Fruit fly (Drosophila melanogaster): Measurements from ENCODE around the gene sws.

The sws gene

DNA sequence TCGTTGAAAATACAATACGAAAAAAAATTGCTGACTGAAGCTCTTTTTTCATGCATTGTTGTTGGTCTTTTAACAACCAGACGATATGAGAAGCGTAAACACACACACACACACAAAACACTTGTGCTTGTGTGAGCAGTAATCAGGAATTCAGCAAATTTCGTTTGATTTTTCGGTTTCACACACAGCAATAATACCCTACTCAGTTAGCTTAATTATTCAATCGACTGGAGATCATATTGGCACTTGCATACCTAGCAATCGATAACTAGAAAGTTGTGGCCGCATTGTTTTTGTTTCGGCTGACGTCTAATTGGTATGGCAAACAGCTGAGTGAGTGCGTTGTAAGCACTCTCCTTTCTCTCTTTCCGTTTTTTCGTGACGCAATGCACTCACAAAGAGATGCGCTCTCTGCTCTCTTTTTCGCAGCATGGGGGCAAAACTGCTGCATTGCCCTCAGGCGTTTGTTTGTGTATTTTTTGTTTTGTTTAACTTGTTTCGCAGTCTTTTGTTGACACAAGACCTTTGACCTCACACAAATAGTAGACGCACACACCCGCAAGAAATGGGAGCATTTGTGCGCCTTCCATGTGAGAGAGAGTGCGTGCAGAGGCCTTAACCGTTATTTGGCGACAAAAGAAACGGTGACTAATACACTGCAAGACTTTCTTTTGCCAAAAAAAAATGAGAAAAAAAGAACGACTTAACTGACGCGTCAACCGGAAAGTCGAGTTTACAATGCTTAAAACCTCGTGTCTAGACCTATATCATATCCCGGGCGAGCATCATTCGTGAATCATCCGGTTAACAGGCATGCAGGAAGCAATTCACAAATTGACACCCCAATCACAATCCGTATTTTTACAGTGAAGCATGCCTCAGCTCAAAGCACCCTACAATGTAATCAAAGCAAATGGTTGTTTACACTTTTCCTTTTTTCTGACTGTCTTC, 23.0 kb downstream of the sws start:
- peak; percentile 79 for TF ChIP-seq ey (GFP tag; optimal IDR thresholded peaks at IDR 0.05)
- peak; percentile 85 for TF ChIP-seq sage (GFP tag; optimal IDR thresholded peaks at IDR 0.05)
- TF ChIP-seq br (GFP tag; optimal IDR thresholded peaks at IDR 0.05), result peak; percentile 60
- no peak for TF ChIP-seq N (GFP tag; optimal IDR thresholded peaks at IDR 0.05)
- TF ChIP-seq CrebA (GFP tag; optimal IDR thresholded peaks at IDR 0.05; ENCODE audit: borderline replicate concordance), result no peak
- TF ChIP-seq tai (GFP tag; optimal IDR thresholded peaks at IDR 0.05), result no peak
- peak; percentile 46 for TF ChIP-seq woc (GFP tag; optimal IDR thresholded peaks at IDR 0.05)
- no peak for TF ChIP-seq Abd-B (GFP tag; optimal IDR thresholded peaks at IDR 0.05)
- TF ChIP-seq foxo (GFP tag; optimal IDR thresholded peaks at IDR 0.05), result peak; percentile 24 to 65
- peak; percentile 46 for TF ChIP-seq dmrt93B (GFP tag; optimal IDR thresholded peaks at IDR 0.05)
- peak; percentile 41 for TF ChIP-seq CG32264 (GFP tag; optimal IDR thresholded peaks at IDR 0.05)
- no peak for TF ChIP-seq Vsx2 (GFP tag; optimal IDR thresholded peaks at IDR 0.05; ENCODE audit: partially characterized antibody)
- TF ChIP-seq Dif (GFP tag; optimal IDR thresholded peaks at IDR 0.05; ENCODE audit: partially characterized antibody), result peak; percentile 85
- peak; percentile 69 for TF ChIP-seq HLH106 (tag; optimal IDR thresholded peaks at IDR 0.05)
- TF ChIP-seq Dfd (GFP tag; optimal IDR thresholded peaks at IDR 0.05), result no peak
- peak; percentile 45 for TF ChIP-seq Hr83 (GFP tag; optimal IDR thresholded peaks at IDR 0.05; ENCODE audit: poor library complexity, severe bottlenecking)
- peak; percentile 77 for TF ChIP-seq rgr (GFP tag; optimal IDR thresholded peaks at IDR 0.05)
- peak; percentile 81 for TF ChIP-seq h (GFP tag; optimal IDR thresholded peaks at IDR 0.05)
- peak; percentile 44 for TF ChIP-seq psq (GFP tag; optimal IDR thresholded peaks at IDR 0.05)
- no peak for TF ChIP-seq sv (GFP tag; optimal IDR thresholded peaks at IDR 0.05)
- TF ChIP-seq Myc (optimal IDR thresholded peaks at IDR 0.05), result no peak
- TF ChIP-seq Hnf4 (GFP tag; optimal IDR thresholded peaks at IDR 0.05), result peak; percentile 49
- peak; percentile 61 for TF ChIP-seq OdsH (GFP tag; optimal IDR thresholded peaks at IDR 0.05)
- peak; percentile 50 for TF ChIP-seq Rel (GFP tag; optimal IDR thresholded peaks at IDR 0.05)
- TF ChIP-seq Rel (tag; optimal IDR thresholded peaks at IDR 0.05), result peak; percentile 8
- peak; percentile 71 for TF ChIP-seq fru (GFP tag; optimal IDR thresholded peaks at IDR 0.05)
- TF ChIP-seq usp (GFP tag; optimal IDR thresholded peaks at IDR 0.05), result no peak
- TF ChIP-seq Mio (GFP tag; optimal IDR thresholded peaks at IDR 0.05), result no peak
- peak; percentile 5 for TF ChIP-seq CG9705 (GFP tag; optimal IDR thresholded peaks at IDR 0.05)
- no peak for TF ChIP-seq lola (GFP tag; optimal IDR thresholded peaks at IDR 0.05)
- TF ChIP-seq GATAd (GFP tag; optimal IDR thresholded peaks at IDR 0.05), result no peak
- TF ChIP-seq Jra (GFP tag; optimal IDR thresholded peaks at IDR 0.05), result peak; percentile 44
- TF ChIP-seq Sp1 (GFP tag; optimal IDR thresholded peaks at IDR 0.05), result peak; percentile 54
- no peak for TF ChIP-seq jim (GFP tag; optimal IDR thresholded peaks at IDR 0.05)
- TF ChIP-seq Hr78 (GFP tag; optimal IDR thresholded peaks at IDR 0.05), result no peak
- peak; percentile 74 to 86 for TF ChIP-seq dl (GFP tag; optimal IDR thresholded peaks at IDR 0.05; ENCODE audit: insufficient read depth in 1 of 2, partially characterized antibody in 2 of 2)
- TF ChIP-seq pan (optimal IDR thresholded peaks at IDR 0.05), result no peak
- no peak for TF ChIP-seq dsf (GFP tag; optimal IDR thresholded peaks at IDR 0.05; ENCODE audit: borderline replicate concordance)
- no peak for TF ChIP-seq brk (GFP tag; optimal IDR thresholded peaks at IDR 0.05)

dm6 chrX:7944151-7944713, 23.8 kb downstream of the sws start:
- no peak for TF ChIP-seq Rel (GFP tag; optimal IDR thresholded peaks at IDR 0.05)
- peak; percentile 99 for TF ChIP-seq Rel (tag; optimal IDR thresholded peaks at IDR 0.05)
- TF ChIP-seq Hr83 (GFP tag; optimal IDR thresholded peaks at IDR 0.05; ENCODE audit: poor library complexity, severe bottlenecking), result no peak
- no peak for TF ChIP-seq woc (GFP tag; optimal IDR thresholded peaks at IDR 0.05)
